Worm (Caenorhabditis elegans): ENCODE measurements around the gene ZK1320.11.

Gene ZK1320.11

DNA sequence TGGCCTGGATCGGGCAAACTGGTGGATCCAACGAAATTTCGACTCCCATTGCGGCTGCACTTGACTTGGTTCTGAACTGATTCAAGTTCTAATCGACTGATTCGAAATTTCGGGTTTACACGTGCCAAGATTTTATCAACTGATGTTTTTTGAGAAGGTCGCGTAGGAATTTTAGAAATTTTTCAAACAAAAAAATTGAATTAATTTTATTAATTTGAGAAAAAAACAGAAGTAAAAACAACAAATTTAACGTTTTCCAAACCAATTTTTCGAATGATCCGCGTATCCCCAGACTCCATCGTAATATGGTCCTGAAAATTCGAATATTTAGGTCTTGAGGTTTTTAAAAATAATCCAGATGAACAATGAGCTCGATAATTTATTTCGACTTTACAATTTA lies 14.5 kb upstream of the ZK1320.11 start, which contains the start of gene ZK1307.3:
ZK1307.3 (minus strand) TSS at position 101 of the 400 bp plus-strand sequence.
- TF ChIP-seq elt-2 (tag; optimal IDR thresholded peaks at IDR 0.05) (no peak), hpl-2 (GFP tag; optimal IDR thresholded peaks at IDR 0.05) (no peak), isw-1 (GFP tag; IDR thresholded peaks at IDR 0.05) (no peak), unc-62 (GFP tag; optimal IDR thresholded peaks at IDR 0.05) (no peak), ceh-88 (GFP tag; IDR thresholded peaks at IDR 0.05) (no peak), lsy-2 (tag; optimal IDR thresholded peaks at IDR 0.05) (no peak), zip-4 (GFP tag; optimal IDR thresholded peaks at IDR 0.05) (no peak), lin-15B (tag; optimal IDR thresholded peaks at IDR 0.05) (no peak), nhr-20 (tag; optimal IDR thresholded peaks at IDR 0.05) (no peak)

DNA sequence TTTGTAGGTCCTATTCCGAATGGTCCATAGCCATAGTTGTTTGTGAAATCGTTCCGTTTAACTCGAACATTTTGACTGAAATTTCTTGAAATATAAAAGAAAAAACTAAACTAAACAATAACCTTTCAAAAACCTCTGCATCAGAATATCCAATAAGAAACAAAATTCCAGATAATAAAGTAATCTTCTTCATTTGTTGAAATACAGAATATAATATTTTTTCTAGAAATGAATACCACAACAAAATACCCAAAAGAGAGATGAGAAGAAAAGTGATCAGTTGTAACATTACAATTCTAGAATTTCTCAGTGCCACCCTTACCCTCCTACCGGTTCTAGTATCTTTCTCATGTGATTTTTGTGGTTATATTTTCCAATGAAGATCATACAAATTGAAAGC lies 13.7 kb upstream of the ZK1320.11 start, which contains the start of gene ZK1307.2:
ZK1307.2 (minus strand) TSS at position 274 of the 400 bp plus-strand sequence.
- no peak for TF ChIP-seq efl-3 (GFP tag; optimal IDR thresholded peaks at IDR 0.05)

DNA sequence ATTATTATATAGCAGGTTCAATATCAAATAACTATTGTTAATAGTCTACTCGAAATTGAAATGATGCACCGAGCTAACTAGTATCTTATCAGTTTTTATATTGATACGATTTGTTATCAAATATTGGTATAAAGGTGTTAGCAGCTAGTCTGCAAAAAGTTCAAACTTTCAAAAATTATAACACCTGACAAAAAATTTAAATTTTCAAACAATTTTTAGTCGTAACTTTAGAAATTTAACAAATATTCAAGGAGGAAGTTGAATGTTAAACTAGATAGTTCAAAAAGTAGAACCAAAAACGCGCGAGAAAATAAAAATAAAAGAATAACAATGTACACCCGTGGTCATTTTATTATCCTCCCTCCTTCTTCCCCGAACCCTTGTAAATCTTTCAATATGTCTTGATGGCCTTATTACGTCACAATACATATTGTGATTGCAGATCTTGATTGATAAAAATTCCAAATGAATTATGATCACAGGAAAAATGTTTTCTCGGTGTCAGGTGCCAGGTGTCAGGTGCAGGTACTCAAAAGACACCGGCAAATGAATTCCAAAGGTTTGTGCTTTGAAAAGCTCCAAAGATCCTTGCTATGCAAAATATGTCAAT lies 11.8 kb upstream of the ZK1320.11 start, which contains the start of gene ZK1307.1:
ZK1307.1 (minus strand) TSS at position 51 of the 610 bp plus-strand sequence.
- TF ChIP-seq vab-15 (tag; optimal IDR thresholded peaks at IDR 0.05): no peak
- TF ChIP-seq egl-13 (tag; optimal IDR thresholded peaks at IDR 0.05): no peak
- TF ChIP-seq snpc-4 (tag; optimal IDR thresholded peaks at IDR 0.05): no peak
- TF ChIP-seq dsc-1 (tag; optimal IDR thresholded peaks at IDR 0.05): no peak
- TF ChIP-seq fos-1 (tag; optimal IDR thresholded peaks at IDR 0.05): no peak
- TF ChIP-seq sup-37 (GFP tag; optimal IDR thresholded peaks at IDR 0.05): no peak
- TF ChIP-seq xbp-1 (tag; optimal IDR thresholded peaks at IDR 0.05): no peak
- no peak for TF ChIP-seq ama-1 (optimal IDR thresholded peaks at IDR 0.05)
- TF ChIP-seq nhr-47 (tag; optimal IDR thresholded peaks at IDR 0.05): no peak
- TF ChIP-seq elt-2 (tag; optimal IDR thresholded peaks at IDR 0.05): peak; percentile 32
- TF ChIP-seq F16B12.6 (tag; optimal IDR thresholded peaks at IDR 0.05): no peak
- no peak for TF ChIP-seq hlh-4 (tag; optimal IDR thresholded peaks at IDR 0.05)
- no peak for TF ChIP-seq mdl-1 (tag; optimal IDR thresholded peaks at IDR 0.05)
- TF ChIP-seq blmp-1 (tag; optimal IDR thresholded peaks at IDR 0.05): peak; percentile 23
- no peak for TF ChIP-seq skn-1 (tag; optimal IDR thresholded peaks at IDR 0.05)

DNA sequence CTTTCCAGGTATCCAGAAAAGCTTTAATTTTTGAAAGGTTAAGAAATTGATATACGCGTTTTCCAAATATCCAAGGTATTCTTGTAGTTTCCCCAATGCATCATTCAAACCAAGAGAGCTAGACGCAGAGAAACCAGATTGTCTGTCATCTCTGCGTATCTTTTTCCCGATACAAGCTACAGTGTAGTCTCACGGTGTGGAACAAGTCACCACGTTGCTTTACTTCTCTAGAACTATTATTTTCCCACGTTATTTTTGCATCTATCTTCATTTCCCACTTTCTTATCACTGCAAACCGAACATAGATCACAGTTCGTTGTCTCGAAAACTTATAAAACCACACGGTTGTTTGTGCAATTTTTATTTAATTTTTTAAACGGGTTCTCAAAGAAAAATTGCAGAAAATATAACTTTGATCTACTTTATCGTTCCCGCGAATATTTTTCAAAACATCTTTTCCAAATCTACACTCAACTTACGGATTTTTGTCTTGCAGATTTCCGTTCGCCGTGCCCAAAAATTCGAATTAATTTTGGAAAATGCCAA lies 11.1 kb upstream of the ZK1320.11 start, which contains the start of gene gstk-1:
gstk-1 (plus strand) TSS at position 496 of the 546 bp plus-strand sequence.
- TF ChIP-seq nhr-77 (tag; optimal IDR thresholded peaks at IDR 0.05) (no peak), grh-1 (GFP tag; IDR thresholded peaks at IDR 0.05) (peak; percentile 31; the same call in 1 of the 2 replicates), nhr-20 (tag; optimal IDR thresholded peaks at IDR 0.05) (peak; percentile 94), ceh-88 (GFP tag; IDR thresholded peaks at IDR 0.05) (no peak), lin-14 (GFP tag; optimal IDR thresholded peaks at IDR 0.05) (peak; percentile 10), tbx-2 (tag; optimal IDR thresholded peaks at IDR 0.05) (peak; percentile 9), C16A3.4 (tag; optimal IDR thresholded peaks at IDR 0.05) (peak; percentile 11), mdl-1 (tag; optimal IDR thresholded peaks at IDR 0.05) (peak in 1 of 2 experiments; percentile 67), nhr-47 (tag; optimal IDR thresholded peaks at IDR 0.05) (peak; percentile 39), nhr-90 (tag; optimal IDR thresholded peaks at IDR 0.05; ENCODE audit: poor library complexity) (peak; percentile 61), lin-35 (GFP tag; optimal IDR thresholded peaks at IDR 0.05) (peak in 1 of 2 experiments; percentile 70), ztf-4 (tag; optimal IDR thresholded peaks at IDR 0.05) (no peak), rnt-1 (tag; optimal IDR thresholded peaks at IDR 0.05) (peak; percentile 23), lin-15B (tag; optimal IDR thresholded peaks at IDR 0.05) (no peak), blmp-1 (tag; optimal IDR thresholded peaks at IDR 0.05) (peak; percentile 31), snu-23 (GFP tag; optimal IDR thresholded peaks at IDR 0.05) (peak; percentile 13), elt-2 (tag; optimal IDR thresholded peaks at IDR 0.05) (peak; percentile 68), zip-4 (GFP tag; optimal IDR thresholded peaks at IDR 0.05) (no peak), aha-1 (tag; optimal IDR thresholded peaks at IDR 0.05) (no peak), nhr-19 (GFP tag; conservative IDR thresholded peaks at IDR 0.05) (0 out of 2 replicates have a peak, but pooled peaks have one; percentile 13), elt-3 (tag; optimal IDR thresholded peaks at IDR 0.05) (peak in 2 of 6 experiments; percentile 44 to 67), nhr-11 (tag; optimal IDR thresholded peaks at IDR 0.05) (peak; percentile 13), nhr-85 (tag) (peak; percentile 78), nhr-71 (tag; optimal IDR thresholded peaks at IDR 0.05) (peak; percentile 57), lsy-2 (tag; optimal IDR thresholded peaks at IDR 0.05) (peak in 1 of 2 experiments; percentile 2), efl-1 (optimal IDR thresholded peaks at IDR 0.05) (peak in 1 of 2 experiments; percentile 13), efl-1 (GFP tag; optimal IDR thresholded peaks at IDR 0.05 in 1 of 2) (no peak)

Data from whole organism, L1 larva.